Worm (Caenorhabditis elegans): ENCODE results near the gene grl-10.

The grl-10 gene

ce11 chrV:7734909-7735308 lies 39.4 kb upstream of the grl-10 start, which contains the start of gene clic-1 (continued):
- TF ChIP-seq daf-16 (GFP tag; optimal IDR thresholded peaks at IDR 0.05) (no peak), daf-16 (tag; optimal IDR thresholded peaks at IDR 0.05) (peak; percentile 31), nhr-6 (tag; optimal IDR thresholded peaks at IDR 0.05) (peak; percentile 16), hlh-11 (tag; optimal IDR thresholded peaks at IDR 0.05) (peak; percentile 89), madf-9 (GFP tag; conservative IDR thresholded peaks at IDR 0.05) (no peak)

ce11 chrV:7735319-7735718 lies 39.0 kb upstream of the grl-10 start, which contains the start of gene srr-10:
Gene srr-10 (plus strand): TSS chrV:7735619.
- TF ChIP-seq nhr-237 (tag; optimal IDR thresholded peaks at IDR 0.05) (no peak), gei-8 (GFP tag; optimal IDR thresholded peaks at IDR 0.05) (no peak), snpc-4 (tag; optimal IDR thresholded peaks at IDR 0.05) (no peak), Y105C5A.15 (GFP tag; IDR thresholded peaks at IDR 0.05) (no peak), ceh-28 (tag; optimal IDR thresholded peaks at IDR 0.05) (no peak), spr-3 (GFP tag; optimal IDR thresholded peaks at IDR 0.05) (no peak), dpl-1 (GFP tag; optimal IDR thresholded peaks at IDR 0.05) (no peak), nhr-111 (GFP tag; optimal IDR thresholded peaks at IDR 0.05) (no peak), madf-5 (GFP tag; IDR thresholded peaks at IDR 0.05) (no peak), zfp-3 (GFP tag; conservative IDR thresholded peaks at IDR 0.05) (no peak), pqm-1 (tag; optimal IDR thresholded peaks at IDR 0.05) (no peak), ama-1 (optimal IDR thresholded peaks at IDR 0.05) (no peak), hlh-11 (tag; optimal IDR thresholded peaks at IDR 0.05) (no peak), lim-7 (GFP tag; IDR thresholded peaks at IDR 0.05) (no peak)

ce11 chrV:7737710-7738109 lies 36.6 kb upstream of the grl-10 start, which contains the start of gene srr-9:
Gene srr-9 (plus strand): TSS chrV:7738010.
- TF ChIP-seq ceh-20 (GFP tag; IDR thresholded peaks at IDR 0.05) = no peak
- TF ChIP-seq aha-1 (tag) = peak; percentile 80
- no peak for TF ChIP-seq ztf-11 (tag; optimal IDR thresholded peaks at IDR 0.05)

ce11 chrV:7739949-7740348 lies 34.4 kb upstream of the grl-10 start:
- TF ChIP-seq unc-62 (GFP tag; optimal IDR thresholded peaks at IDR 0.05 in 1 of 2) (peak in 1 of 2 experiments; percentile 91), unc-62 (tag; optimal IDR thresholded peaks at IDR 0.05) (no peak), hmg-1.1 (GFP tag; IDR thresholded peaks at IDR 0.05) (no peak), spr-1 (tag; optimal IDR thresholded peaks at IDR 0.05) (no peak), nhr-25 (tag; optimal IDR thresholded peaks at IDR 0.05; ENCODE audit: borderline replicate concordance, insufficient read depth) (peak; percentile 13), unc-39 (tag; optimal IDR thresholded peaks at IDR 0.05) (no peak)

ce11 chrV:7741918-7742317 lies 32.4 kb upstream of the grl-10 start:
- TF ChIP-seq daf-12 (tag; optimal IDR thresholded peaks at IDR 0.05) (no peak), mxl-2 (GFP tag; conservative IDR thresholded peaks at IDR 0.05) (no peak), pha-4 (GFP tag; IDR thresholded peaks at IDR 0.05) (no peak), pha-4 (tag; optimal IDR thresholded peaks at IDR 0.05) (no peak), nhr-11 (tag; optimal IDR thresholded peaks at IDR 0.05) (no peak), daf-19 (GFP tag; conservative IDR thresholded peaks at IDR 0.05) (no peak), F37D6.2 (tag; optimal IDR thresholded peaks at IDR 0.05) (no peak), tag-97 (GFP tag; IDR thresholded peaks at IDR 0.05) (no peak), lin-15B (tag; optimal IDR thresholded peaks at IDR 0.05) (no peak)
